Fruit fly (Drosophila melanogaster): ENCODE results near the gene CG7768.

dm6 chr3L:14189957-14190624 is 27.9 kb upstream of the CG7768 start:
- TF ChIP-seq CG8478 (optimal IDR thresholded peaks at IDR 0.05) (no peak), Dll (optimal IDR thresholded peaks at IDR 0.05) (no peak), EcR (GFP tag; optimal IDR thresholded peaks at IDR 0.05) (no peak), psq (optimal IDR thresholded peaks at IDR 0.05) (no peak), pan (optimal IDR thresholded peaks at IDR 0.05) (no peak)
